Worm (Caenorhabditis elegans): Measurements from ENCODE around the gene gad-2.

DNA sequence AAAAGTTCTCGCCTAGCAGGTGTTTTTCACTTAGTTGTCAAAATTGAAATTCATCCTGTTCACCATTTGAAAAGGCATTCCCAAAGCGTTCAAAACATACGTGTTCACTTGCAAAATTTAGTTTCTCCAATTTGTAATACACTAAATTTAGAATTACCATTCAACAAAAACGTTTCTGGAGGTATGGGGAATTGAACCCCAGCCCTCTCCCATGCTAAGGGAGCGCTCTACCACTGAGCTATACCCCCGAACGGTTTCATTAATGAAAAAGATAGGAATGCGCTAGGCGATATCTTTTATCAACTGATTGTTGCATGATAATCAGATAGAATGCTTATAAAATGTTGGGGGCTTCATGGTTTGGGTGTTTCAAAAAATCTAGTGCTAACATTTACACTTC lies 14.7 kb upstream of the gad-2 start:
- TF ChIP-seq snpc-1.3 (tag; optimal IDR thresholded peaks at IDR 0.05; ENCODE audit: insufficient read depth) (peak; percentile 70), dox-1 (GFP tag; IDR thresholded peaks at IDR 0.05) (no peak), F49E8.2 (tag; optimal IDR thresholded peaks at IDR 0.05; ENCODE audit: insufficient read depth) (no peak), rpc-1 (optimal IDR thresholded peaks at IDR 0.05) (peak; percentile 83), rpc-1 (tag; optimal IDR thresholded peaks at IDR 0.05) (peak; percentile 92)

All from whole organism, young adult.